Fruit fly (Drosophila melanogaster) S2 (cell line): ENCODE data around the gene SrpRbeta.

Source experiments
- CG8478 ChIP-seq: fragments of >200 bp; optimal IDR thresholded peaks from 2 replicates; lab custom pipeline; 2018
- CTCF ChIP-seq, 2 experiments: fragments of >200 bp; optimal IDR thresholded peaks; 2 replicates each; lab custom pipeline; 2018

dm6 chr3L:8675545-8676084 lies 44.4 kb downstream of the SrpRbeta start, which contains the start of gene hry:
- TF ChIP-seq CG8478 (lab: Kevin White, UChicago) = no peak
- TF ChIP-seq CTCF (optimal IDR thresholded peaks at IDR 0.05; lab: Kevin White, UChicago) = no peak
